Fruit fly (Drosophila melanogaster) whole organism, prepupa: ENCODE results near the gene Rhp.

ENCODE experiments used
- Blimp-1 ChIP-seq: fragments of 200-800 bp; sonication (Bioruptor generic); optimal IDR thresholded peaks from 3 replicates; lab custom pipeline; 2017; ENCODE audit warnings: missing biosample characterization, missing genetic modification characterization, mild to moderate bottlenecking, moderate library complexity, missing genetic modification reagents
- CG32006 ChIP-seq: fragments of 200-800 bp; sonication (Bioruptor generic); optimal IDR thresholded peaks from 3 replicates; lab custom pipeline; 2017; ENCODE audit warnings: missing biosample characterization, mild to moderate bottlenecking, missing genetic modification characterization
- CG6808 ChIP-seq: fragments of 200-800 bp; sonication (Bioruptor generic); optimal IDR thresholded peaks from 3 replicates; lab custom pipeline; 2017; ENCODE audit warnings: missing biosample characterization, missing genetic modification characterization, mild to moderate bottlenecking, moderate library complexity, missing genetic modification reagents
- CG7368 ChIP-seq: fragments of 200-800 bp; sonication (Bioruptor generic); optimal IDR thresholded peaks from 3 replicates; lab custom pipeline; 2016; ENCODE audit warnings: missing biosample characterization, missing genetic modification characterization
- Ets21C ChIP-seq: fragments of 200-800 bp; sonication (Bioruptor generic); optimal IDR thresholded peaks from 3 replicates; lab custom pipeline; 2016; ENCODE audit warnings: missing biosample characterization, missing genetic modification characterization
- Hr4 ChIP-seq: fragments of 200-800 bp; sonication (Bioruptor generic); optimal IDR thresholded peaks from 3 replicates; lab custom pipeline; 2016; ENCODE audit warnings: missing biosample characterization, missing genetic modification characterization
- esn ChIP-seq: fragments of 200-800 bp; sonication (Bioruptor generic); optimal IDR thresholded peaks from 2 replicates; lab custom pipeline; 2016; ENCODE audit warnings: missing biosample characterization, mild to moderate bottlenecking, missing genetic modification characterization, moderate library complexity
- fd59A ChIP-seq: fragments of 200-800 bp; sonication (Bioruptor generic); optimal IDR thresholded peaks from 2 replicates; lab custom pipeline; 2017; ENCODE audit warnings: missing biosample characterization, mild to moderate bottlenecking, missing genetic modification characterization, missing genetic modification reagents
- net ChIP-seq: fragments of 200-800 bp; sonication (Bioruptor generic); optimal IDR thresholded peaks from 3 replicates; lab custom pipeline; 2016; ENCODE audit warnings: missing biosample characterization, missing genetic modification characterization
- svp ChIP-seq: fragments of 200-800 bp; sonication (Bioruptor generic); peaks from one replicate; lab custom pipeline; 2016; ENCODE audit warnings: missing biosample characterization, missing genetic modification characterization
- topi ChIP-seq: fragments of 200-800 bp; sonication (Bioruptor generic); optimal IDR thresholded peaks from 3 replicates; lab custom pipeline; 2016; ENCODE audit warnings: missing biosample characterization, missing genetic modification characterization

DNA sequence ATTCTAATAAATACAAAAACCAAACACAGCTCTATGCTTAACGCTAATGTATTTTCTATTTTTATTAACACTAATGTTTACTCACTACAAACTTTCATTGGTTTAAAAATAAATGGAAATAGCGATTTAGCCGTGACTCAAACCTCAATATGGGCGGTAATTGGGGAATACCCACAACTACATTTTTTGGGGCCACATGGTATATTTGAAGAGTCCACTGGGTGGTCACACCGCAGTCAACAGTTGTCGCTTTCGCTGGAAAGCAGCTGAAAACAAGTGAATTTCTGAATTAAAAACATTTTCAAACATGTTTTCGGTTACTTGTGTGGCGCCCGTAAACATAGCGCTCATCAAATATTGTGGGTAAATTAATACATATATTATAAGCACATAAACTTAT lies 39.8 kb upstream of the Rhp start, which contains the start of gene Mvd:
- TF ChIP-seq Blimp-1 (GFP tag; lab: Kevin White, UChicago) (peak; percentile 65), topi (GFP tag; lab: Kevin White, UChicago) (no peak), esn (no peak), CG7368 (GFP tag; lab: Kevin White, UChicago) (no peak), svp (GFP tag; lab: Kevin White, UChicago) (no peak), fd59A (GFP tag; lab: Kevin White, UChicago) (no peak), Hr4 (GFP tag; lab: Kevin White, UChicago) (no peak), net (no peak), CG6808 (GFP tag; lab: Kevin White, UChicago) (no peak), CG32006 (no peak), Ets21C (GFP tag; lab: Kevin White, UChicago) (no peak)
